Worm (Caenorhabditis elegans) whole organism, L2 larva: ENCODE data around the gene C44H4.6.

Experiments used
- C34F6.9 ChIP-seq: fragments of 150-350 bp; optimal IDR thresholded peaks from 2 replicates; lab custom pipeline; 2014; ENCODE audit warnings: missing biosample characterization, missing genetic modification characterization
- F13H6.1 ChIP-seq: sonication (generic microtip); optimal IDR thresholded peaks from 2 replicates; lab custom pipeline; 2016; ENCODE audit warnings: missing genetic modification characterization, missing compliant biosample characterization
- R02D3.7 ChIP-seq: fragments of 150-350 bp; optimal IDR thresholded peaks from 2 replicates; lab custom pipeline; 2014; ENCODE audit warnings: missing biosample characterization, missing genetic modification characterization
- Y55F3AM.14 ChIP-seq: fragments of 200-800 bp; sonication (Bioruptor generic); optimal IDR thresholded peaks from 2 replicates; lab custom pipeline; 2018; ENCODE audit warnings: mild to moderate bottlenecking, missing genetic modification characterization, missing compliant biosample characterization
- ZK546.5 ChIP-seq: sonication (generic microtip); optimal IDR thresholded peaks from 2 replicates; lab custom pipeline; 2017; ENCODE audit warnings: missing biosample characterization, missing genetic modification characterization
- alr-1 ChIP-seq: fragments of 150-350 bp; optimal IDR thresholded peaks from 2 replicates; lab custom pipeline; 2014; ENCODE audit warnings: missing biosample characterization, missing genetic modification characterization
- aly-2 ChIP-seq: fragments of 150-350 bp; optimal IDR thresholded peaks from 2 replicates; lab custom pipeline; 2014; ENCODE audit warnings: missing biosample characterization, missing genetic modification characterization
- ama-1 ChIP-seq: fragments of 150-350 bp; optimal IDR thresholded peaks from 2 replicates; lab custom pipeline; 2018; ENCODE audit warnings: inconsistent platforms
- blmp-1 ChIP-seq: sonication (generic microtip); optimal IDR thresholded peaks from 2 replicates; lab custom pipeline; 2017; ENCODE audit warnings: missing genetic modification characterization, mild to moderate bottlenecking, missing compliant biosample characterization, antibody characterized with exemption, moderate library complexity; ENCODE audit not compliant: insufficient read depth
- ceh-16 ChIP-seq: fragments of 150-350 bp; optimal IDR thresholded peaks from 2 replicates; lab custom pipeline; 2014; ENCODE audit warnings: missing biosample characterization, missing genetic modification characterization
- ceh-82 ChIP-seq: fragments of 150-350 bp; optimal IDR thresholded peaks from 2 replicates; lab custom pipeline; 2014; ENCODE audit warnings: missing biosample characterization, missing genetic modification characterization
- crh-2 ChIP-seq: sonication (generic microtip); optimal IDR thresholded peaks from 2 replicates; lab custom pipeline; 2017; ENCODE audit warnings: missing biosample characterization, missing genetic modification characterization
- dmd-4 ChIP-seq: sonication (generic microtip); optimal IDR thresholded peaks from 2 replicates; lab custom pipeline; 2017; ENCODE audit warnings: missing biosample characterization, missing genetic modification characterization
- egl-27 ChIP-seq: sonication (generic microtip); optimal IDR thresholded peaks from 3 replicates; lab custom pipeline; 2017; ENCODE audit warnings: missing biosample characterization, missing genetic modification reagents, missing genetic modification characterization
- elt-1 ChIP-seq: fragments of 150-350 bp; optimal IDR thresholded peaks from 2 replicates; lab custom pipeline; 2014; ENCODE audit warnings: missing biosample characterization, missing genetic modification characterization
- elt-3 ChIP-seq: sonication (generic microtip); optimal IDR thresholded peaks from 2 replicates; lab custom pipeline; 2017; ENCODE audit warnings: missing biosample characterization, missing genetic modification characterization
- fos-1 ChIP-seq: fragments of 150-350 bp; optimal IDR thresholded peaks from 2 replicates; lab custom pipeline; 2014; ENCODE audit warnings: missing biosample characterization, missing genetic modification characterization
- gmeb-1 ChIP-seq: fragments of 150-350 bp; optimal IDR thresholded peaks from 2 replicates; lab custom pipeline; 2014; ENCODE audit warnings: missing biosample characterization, missing genetic modification characterization
- lin-11 ChIP-seq: fragments of 150-350 bp; sonication (generic microtip); optimal IDR thresholded peaks from 2 replicates; lab custom pipeline; 2014; ENCODE audit warnings: missing biosample characterization, missing genetic modification characterization, inconsistent platforms, mixed read lengths
- lin-13 ChIP-seq: fragments of 150-350 bp; optimal IDR thresholded peaks from 2 replicates; lab custom pipeline; 2014; ENCODE audit warnings: missing biosample characterization, missing genetic modification reagents, missing genetic modification characterization
- lin-39 ChIP-seq: fragments of 150-350 bp; optimal IDR thresholded peaks from 2 replicates; lab custom pipeline; 2014; ENCODE audit warnings: missing biosample characterization, missing genetic modification reagents, missing genetic modification characterization
- lsy-2 ChIP-seq, 2 experiments: fragments of 150-350 bp in 1 of 2; sonication (generic microtip) in 1 of 2; optimal IDR thresholded peaks; 2 replicates each; lab custom pipeline; 2014 to 2017; ENCODE audit warnings: missing biosample characterization in 2 of 2, missing genetic modification characterization in 2 of 2
- mab-5 ChIP-seq: fragments of 150-350 bp; optimal IDR thresholded peaks from 2 replicates; lab custom pipeline; 2014; ENCODE audit warnings: missing biosample characterization, missing genetic modification characterization
- mbf-1 ChIP-seq: sonication (generic microtip); optimal IDR thresholded peaks from 2 replicates; lab custom pipeline; 2017; ENCODE audit warnings: missing biosample characterization, missing genetic modification characterization
- mdl-1 ChIP-seq, 2 experiments: fragments of 150-350 bp in 1 of 2; sonication (generic microtip) in 1 of 2; optimal IDR thresholded peaks; 2 replicates each; lab custom pipeline; 2017; ENCODE audit warnings: missing biosample characterization in 2 of 2, missing genetic modification characterization in 2 of 2
- nhr-10 ChIP-seq: sonication (generic microtip); optimal IDR thresholded peaks from 2 replicates; lab custom pipeline; 2017; ENCODE audit warnings: missing biosample characterization, missing genetic modification characterization
- nhr-11 ChIP-seq: fragments of 150-350 bp; optimal IDR thresholded peaks from 2 replicates; lab custom pipeline; 2014; ENCODE audit warnings: missing biosample characterization, missing genetic modification characterization
- nhr-12 ChIP-seq: fragments of 150-350 bp; optimal IDR thresholded peaks from 2 replicates; lab custom pipeline; 2014; ENCODE audit warnings: missing biosample characterization, missing genetic modification characterization
- nhr-129 ChIP-seq: fragments of 150-350 bp; optimal IDR thresholded peaks from 2 replicates; lab custom pipeline; 2014; ENCODE audit warnings: missing biosample characterization, missing genetic modification characterization
- nhr-21 ChIP-seq: fragments of 150-350 bp; optimal IDR thresholded peaks from 2 replicates; lab custom pipeline; 2014; ENCODE audit warnings: missing biosample characterization, missing genetic modification characterization
- nhr-23 ChIP-seq: fragments of 150-350 bp; optimal IDR thresholded peaks from 2 replicates; lab custom pipeline; 2014; ENCODE audit warnings: missing biosample characterization, missing genetic modification reagents, missing genetic modification characterization
- nhr-237 ChIP-seq: fragments of 150-350 bp; optimal IDR thresholded peaks from 2 replicates; lab custom pipeline; 2014; ENCODE audit warnings: missing biosample characterization, missing genetic modification characterization
- nhr-25 ChIP-seq: fragments of 150-350 bp; sonication (generic microtip); optimal IDR thresholded peaks from 3 replicates; lab custom pipeline; 2014; ENCODE audit warnings: missing biosample characterization, missing genetic modification characterization
- nhr-6 ChIP-seq: fragments of 150-350 bp; optimal IDR thresholded peaks from 2 replicates; lab custom pipeline; 2014; ENCODE audit warnings: missing biosample characterization, missing genetic modification characterization
- nhr-77 ChIP-seq: fragments of 150-350 bp; optimal IDR thresholded peaks from 2 replicates; lab custom pipeline; 2014; ENCODE audit warnings: missing biosample characterization, missing genetic modification characterization
- peb-1 ChIP-seq: fragments of 150-350 bp; optimal IDR thresholded peaks from 2 replicates; lab custom pipeline; 2014; ENCODE audit warnings: missing biosample characterization, missing genetic modification characterization
- sem-4 ChIP-seq: fragments of 150-350 bp; optimal IDR thresholded peaks from 2 replicates; lab custom pipeline; 2014; ENCODE audit warnings: missing biosample characterization, missing genetic modification reagents, missing genetic modification characterization
- skn-1 ChIP-seq: sonication (generic microtip); optimal IDR thresholded peaks from 2 replicates; lab custom pipeline; 2017; ENCODE audit warnings: missing biosample characterization, missing genetic modification characterization
- sma-3 ChIP-seq: sonication (generic microtip); optimal IDR thresholded peaks from 2 replicates; lab custom pipeline; 2016; ENCODE audit warnings: missing genetic modification reagents, missing genetic modification characterization, missing compliant biosample characterization
- sma-9 ChIP-seq, 2 experiments: fragments of 150-350 bp in 1 of 2; sonication (generic microtip) in 1 of 2; optimal IDR thresholded peaks; 2 replicates each; lab custom pipeline; 2014 to 2016; ENCODE audit warnings: missing genetic modification characterization in 2 of 2, mild to moderate bottlenecking in 1 of 2, missing biosample characterization in 1 of 2, missing compliant biosample characterization in 1 of 2, missing genetic modification reagents in 1 of 2, moderate library complexity in 1 of 2
- snpc-4 ChIP-seq: fragments of 150-350 bp; optimal IDR thresholded peaks from 2 replicates; lab custom pipeline; 2014; ENCODE audit warnings: missing biosample characterization, missing genetic modification characterization
- unc-39 ChIP-seq: fragments of 150-350 bp; optimal IDR thresholded peaks from 2 replicates; lab custom pipeline; 2014; ENCODE audit warnings: missing biosample characterization, missing genetic modification characterization
- unc-55 ChIP-seq: fragments of 150-350 bp; sonication (generic microtip); optimal IDR thresholded peaks from 3 replicates; lab custom pipeline; 2014; ENCODE audit warnings: missing biosample characterization, missing genetic modification reagents, missing genetic modification characterization
- unc-62 ChIP-seq: fragments of 150-350 bp; optimal IDR thresholded peaks from 2 replicates; lab custom pipeline; 2014; ENCODE audit warnings: missing biosample characterization, missing genetic modification reagents, missing genetic modification characterization
- zag-1 ChIP-seq: fragments of 150-350 bp; optimal IDR thresholded peaks from 2 replicates; lab custom pipeline; 2014; ENCODE audit warnings: missing biosample characterization, missing genetic modification characterization
- ztf-1 ChIP-seq: fragments of 200-800 bp; sonication (Bioruptor generic); conservative IDR thresholded peaks from 2 replicates; pipeline ENCODE4 v1.3.6; 2022; ENCODE audit warnings: missing genetic modification characterization, missing compliant biosample characterization
- ztf-11 ChIP-seq: sonication (generic microtip); optimal IDR thresholded peaks from 2 replicates; lab custom pipeline; 2017; ENCODE audit warnings: missing biosample characterization, missing genetic modification characterization
- ztf-4 ChIP-seq: fragments of 150-350 bp; optimal IDR thresholded peaks from 2 replicates; lab custom pipeline; 2014; ENCODE audit warnings: missing biosample characterization, missing genetic modification characterization

Gene C44H4.6

ce11 chrX:14593206-14593605, 5.9 kb downstream of the C44H4.6 start:
- TF ChIP-seq C34F6.9 (no peak), blmp-1 (tag; lab: Kevin White, UChicago) (no peak), dmd-4 (no peak), sem-4 (tag; lab: Kevin White, UChicago) (peak; percentile 8), ztf-1 (GFP tag; lab: Robert Waterston, UW) (no peak), mdl-1 (tag; optimal IDR thresholded peaks at IDR 0.05; lab: Kevin White, UChicago) (no peak)
- TF ChIP-seq, all 48 proteins: peak for 1

DNA sequence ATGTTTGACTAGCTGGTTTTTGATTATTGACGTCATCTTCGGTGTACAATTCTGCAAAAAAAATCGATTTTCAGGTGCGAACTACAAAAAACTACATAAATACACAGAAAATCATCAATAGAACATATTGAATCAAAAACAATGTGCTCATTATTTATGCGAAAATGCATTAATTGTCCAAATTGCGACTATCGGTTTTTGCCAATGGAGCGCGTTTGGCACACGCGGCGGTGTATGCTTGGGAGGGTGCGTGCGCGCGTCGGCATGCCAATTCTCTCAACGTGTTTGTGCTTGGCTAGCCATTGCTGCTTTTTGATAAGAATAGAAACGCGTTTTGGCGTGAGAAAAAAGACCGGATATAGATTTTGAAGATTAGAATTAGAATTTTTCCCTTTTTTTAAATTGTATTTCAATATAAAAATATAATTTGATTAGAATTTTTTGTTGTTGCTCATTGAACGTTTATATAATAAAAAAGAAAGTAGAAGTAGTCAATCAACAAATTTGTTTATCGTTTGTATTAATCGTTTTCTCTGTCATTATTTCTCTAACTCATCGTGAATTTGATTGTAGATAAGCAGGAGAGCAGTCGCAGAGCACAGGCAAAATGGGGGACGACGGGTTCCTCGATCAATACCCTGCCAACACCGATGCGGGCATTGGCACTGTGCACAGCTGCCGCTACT, 10.0 kb downstream of the C44H4.6 start, which contains the start of the genes C44H4.4 and tap-1:
Gene C44H4.4 (minus strand): TSS at position 51 of the 686 bp plus-strand sequence.
Gene tap-1 (plus strand): TSS at position 574 of the 686 bp plus-strand sequence.
- TF ChIP-seq ztf-1 (GFP tag; lab: Robert Waterston, UW) (no peak), lin-39 (tag; lab: Kevin White, UChicago) (no peak), nhr-77 (no peak), ceh-82 (no peak), unc-62 (GFP tag; lab: Kevin White, UChicago) (no peak), nhr-6 (tag; lab: Kevin White, UChicago) (no peak), nhr-23 (no peak), unc-39 (tag; lab: Kevin White, UChicago) (no peak), mab-5 (tag; lab: Kevin White, UChicago) (no peak), ztf-4 (tag; lab: Kevin White, UChicago) (no peak), sma-3 (GFP tag; lab: Kevin White, UChicago) (no peak), gmeb-1 (tag; lab: Kevin White, UChicago) (no peak), nhr-237 (tag; lab: Kevin White, UChicago) (no peak), elt-3 (tag; lab: Kevin White, UChicago) (no peak), unc-55 (GFP tag; lab: Kevin White, UChicago) (peak; percentile 78), lin-11 (tag; lab: Kevin White, UChicago) (peak; percentile 37), nhr-129 (no peak), nhr-12 (no peak), mbf-1 (no peak), nhr-25 (tag; lab: Kevin White, UChicago) (no peak), aly-2 (tag; lab: Kevin White, UChicago) (no peak), C34F6.9 (peak; percentile 43), lsy-2 (tag; optimal IDR thresholded peaks at IDR 0.05; lab: Kevin White, UChicago) (peak in 1 of 2 experiments; percentile 9), crh-2 (peak; percentile 2), sem-4 (tag; lab: Kevin White, UChicago) (no peak), nhr-10 (tag; lab: Kevin White, UChicago) (no peak), Y55F3AM.14 (GFP tag; lab: Kevin White, UChicago) (no peak), dmd-4 (no peak), ZK546.5 (tag; lab: Kevin White, UChicago) (no peak), blmp-1 (tag; lab: Kevin White, UChicago) (no peak), R02D3.7 (tag; lab: Kevin White, UChicago) (no peak), zag-1 (tag; lab: Kevin White, UChicago) (no peak), fos-1 (tag; lab: Kevin White, UChicago) (peak; percentile 44), egl-27 (tag; lab: Kevin White, UChicago) (no peak), mdl-1 (tag; optimal IDR thresholded peaks at IDR 0.05; lab: Kevin White, UChicago) (no peak), sma-9 (GFP tag; optimal IDR thresholded peaks at IDR 0.05; lab: Kevin White, UChicago) (no peak), sma-9 (tag; optimal IDR thresholded peaks at IDR 0.05; lab: Kevin White, UChicago) (no peak), nhr-11 (tag; lab: Kevin White, UChicago) (no peak), skn-1 (tag; lab: Kevin White, UChicago) (no peak), snpc-4 (tag; lab: Kevin White, UChicago) (no peak), nhr-21 (no peak), ama-1 (lab: Kevin White, UChicago) (no peak), elt-1 (tag; lab: Kevin White, UChicago) (no peak), ztf-11 (no peak), ceh-16 (no peak), alr-1 (no peak), F13H6.1 (tag; lab: Kevin White, UChicago) (peak; percentile 19), lin-13 (GFP tag; lab: Kevin White, UChicago) (no peak), peb-1 (no peak)
